Fruit fly (Drosophila melanogaster) whole organism, embryonic: ENCODE data around the gene CG4953.
A peak's percentile ranks its signal among the peaks of the same experiment; 100 is the strongest.

Experiments used
- Aef1 ChIP-seq: fragments of 200-800 bp; sonication (Bioruptor generic); IDR thresholded peaks from 3 replicates; pipeline ENCODE4 v1.3.6; 2022; ENCODE audit warnings: missing biosample characterization, missing genetic modification characterization
- BEAF-32 ChIP-seq: fragments of 200-800 bp; sonication (Bioruptor generic); optimal IDR thresholded peaks from 3 replicates; lab custom pipeline; 2017; ENCODE audit warnings: missing biosample characterization, missing genetic modification characterization, mild to moderate bottlenecking, moderate library complexity, missing genetic modification reagents
- CG11085 ChIP-seq: fragments of 200-800 bp; sonication (Bioruptor generic); IDR thresholded peaks from 2 replicates; pipeline ENCODE4 v1.3.6; 2022; ENCODE audit warnings: missing biosample characterization, missing genetic modification characterization
- CG1233 ChIP-seq: fragments of 200-800 bp; sonication (Bioruptor generic); optimal IDR thresholded peaks from 4 replicates; lab custom pipeline; 2018; ENCODE audit warnings: missing biosample characterization, mild to moderate bottlenecking, missing genetic modification characterization
- CG1529 ChIP-seq: fragments of 200-800 bp; sonication (Bioruptor generic); optimal IDR thresholded peaks from 3 replicates; lab custom pipeline; 2018; ENCODE audit warnings: missing biosample characterization, missing genetic modification characterization
- CG18262 ChIP-seq: fragments of 200-800 bp; optimal IDR thresholded peaks from 3 replicates; lab custom pipeline; 2019; ENCODE audit warnings: missing biosample characterization, mild to moderate bottlenecking, missing genetic modification characterization, moderate library complexity
- CG2712 ChIP-seq: fragments of 200-800 bp; optimal IDR thresholded peaks from 3 replicates; lab custom pipeline; 2019; ENCODE audit warnings: missing biosample characterization, mild to moderate bottlenecking, missing genetic modification characterization, moderate library complexity
- CG32767 ChIP-seq: fragments of 200-800 bp; sonication (Bioruptor generic); IDR thresholded peaks from 2 replicates; pipeline ENCODE4 v1.3.6; 2022; ENCODE audit warnings: missing biosample characterization, missing genetic modification characterization
- CG34224 ChIP-seq: fragments of 200-800 bp; sonication (Bioruptor generic); IDR thresholded peaks from 3 replicates; pipeline ENCODE4 v1.3.6; 2022; ENCODE audit warnings: missing biosample characterization, missing genetic modification characterization; ENCODE audit not compliant: partially characterized antibody
- CG34376 ChIP-seq: fragments of 200-800 bp; sonication (Bioruptor generic); optimal IDR thresholded peaks from 2 replicates; lab custom pipeline; 2018; ENCODE audit warnings: missing biosample characterization, mild to moderate bottlenecking, missing genetic modification characterization
- CG6175 ChIP-seq: fragments of 200-800 bp; sonication (Bioruptor generic); IDR thresholded peaks from 3 replicates; pipeline ENCODE4 v1.3.6; 2022; ENCODE audit warnings: missing biosample characterization, missing genetic modification characterization
- CG6654 ChIP-seq: fragments of 200-800 bp; sonication (Bioruptor generic); optimal IDR thresholded peaks from 2 replicates; lab custom pipeline; 2017; ENCODE audit warnings: missing biosample characterization, mild to moderate bottlenecking, missing genetic modification characterization
- CG6683 ChIP-seq: fragments of 200-800 bp; sonication (Bioruptor generic); optimal IDR thresholded peaks from 2 replicates; lab custom pipeline; 2017; ENCODE audit warnings: missing biosample characterization, mild to moderate bottlenecking, missing genetic modification characterization, missing genetic modification reagents
- CG6813 ChIP-seq: fragments of 200-800 bp; sonication (Bioruptor generic); optimal IDR thresholded peaks from 2 replicates; lab custom pipeline; 2017; ENCODE audit warnings: missing biosample characterization, missing genetic modification characterization, mild to moderate bottlenecking, moderate library complexity, missing genetic modification reagents
- CG7987 ChIP-seq: fragments of 200-800 bp; sonication (Bioruptor generic); optimal IDR thresholded peaks from 2 replicates; lab custom pipeline; 2018; ENCODE audit warnings: missing biosample characterization, mild to moderate bottlenecking, missing genetic modification characterization, moderate library complexity
- CG8388 ChIP-seq: fragments of 200-800 bp; sonication (Bioruptor generic); optimal IDR thresholded peaks from 2 replicates; lab custom pipeline; 2019; ENCODE audit warnings: missing biosample characterization, mild to moderate bottlenecking, missing genetic modification characterization, moderate library complexity
- CG8944 ChIP-seq: fragments of 200-800 bp; sonication (Bioruptor generic); optimal IDR thresholded peaks from 3 replicates; lab custom pipeline; 2016; ENCODE audit warnings: missing biosample characterization, missing genetic modification characterization
- CG9797 ChIP-seq: fragments of 200-800 bp; sonication (Bioruptor generic); optimal IDR thresholded peaks from 3 replicates; lab custom pipeline; 2018; ENCODE audit warnings: missing biosample characterization, mild to moderate bottlenecking, missing genetic modification characterization
- CHES-1-like ChIP-seq: fragments of 200-800 bp; sonication (Bioruptor generic); optimal IDR thresholded peaks from 2 replicates; lab custom pipeline; 2016; ENCODE audit warnings: missing biosample characterization, missing genetic modification characterization
- Dp ChIP-seq: fragments of 200-800 bp; sonication (Bioruptor generic); optimal IDR thresholded peaks from 2 replicates; lab custom pipeline; 2018; ENCODE audit warnings: missing biosample characterization, mild to moderate bottlenecking, missing genetic modification characterization, moderate library complexity
- Eip74EF ChIP-seq, 2 experiments: fragments of 200-800 bp in 1 of 2; fragments of >200 bp in 1 of 2; sonication (Bioruptor generic) in 1 of 2; optimal IDR thresholded peaks; 2 replicates each; lab custom pipeline; 2017 to 2019; ENCODE audit warnings: missing biosample characterization in 2 of 2, missing genetic modification characterization in 2 of 2, mild to moderate bottlenecking in 1 of 2, moderate library complexity in 1 of 2
- GATAe ChIP-seq: fragments of 200-800 bp; sonication (Bioruptor generic); conservative IDR thresholded peaks from 2 replicates; pipeline ENCODE4 v1.3.6; 2022; ENCODE audit warnings: missing biosample characterization, missing genetic modification characterization
- Hsf ChIP-seq: fragments of 200-800 bp; sonication (Bioruptor generic); optimal IDR thresholded peaks from 3 replicates; lab custom pipeline; 2016; ENCODE audit warnings: missing biosample characterization, missing genetic modification characterization
- MESR4 ChIP-seq: fragments of 200-800 bp; sonication (Bioruptor generic); optimal IDR thresholded peaks from 2 replicates; lab custom pipeline; 2018; ENCODE audit warnings: missing biosample characterization, mild to moderate bottlenecking, missing genetic modification characterization, moderate library complexity
- Pdp1 ChIP-seq, 2 experiments: fragments of 200-800 bp; sonication (Bioruptor generic); optimal IDR thresholded peaks; 3 replicates each; lab custom pipeline; 2016; ENCODE audit warnings: missing biosample characterization in 2 of 2, missing genetic modification characterization in 2 of 2, mild to moderate bottlenecking in 1 of 2, moderate library complexity in 1 of 2
- Usf ChIP-seq: fragments of 200-800 bp; sonication (Bioruptor generic); optimal IDR thresholded peaks from 2 replicates; lab custom pipeline; 2017; ENCODE audit warnings: missing genotype, missing biosample characterization, missing genetic modification characterization
- YL-1 ChIP-seq: fragments of 200-800 bp; sonication (Bioruptor generic); optimal IDR thresholded peaks from 3 replicates; lab custom pipeline; 2017; ENCODE audit warnings: missing biosample characterization, mild to moderate bottlenecking, missing genetic modification characterization
- cg ChIP-seq: fragments of 200-800 bp; sonication (Bioruptor generic); optimal IDR thresholded peaks from 3 replicates; lab custom pipeline; 2019; ENCODE audit warnings: missing biosample characterization, mild to moderate bottlenecking, missing genetic modification characterization, moderate library complexity
- eve ChIP-seq, 2 experiments: fragments of >200 bp; optimal IDR thresholded peaks; 2 replicates each; lab custom pipeline; 2017; ENCODE audit warnings: missing biosample characterization in 2 of 2, missing genetic modification characterization in 2 of 2
- gfzf ChIP-seq: fragments of 200-800 bp; sonication (Bioruptor generic); optimal IDR thresholded peaks from 2 replicates; lab custom pipeline; 2016; ENCODE audit warnings: missing biosample characterization, mild to moderate bottlenecking, missing genetic modification characterization, moderate library complexity
- grau ChIP-seq: fragments of 200-800 bp; optimal IDR thresholded peaks from 3 replicates; lab custom pipeline; 2019; ENCODE audit warnings: missing biosample characterization, mild to moderate bottlenecking, missing genetic modification characterization, moderate library complexity
- kah ChIP-seq: fragments of 200-800 bp; sonication (Bioruptor generic); optimal IDR thresholded peaks from 2 replicates; lab custom pipeline; 2018; ENCODE audit warnings: missing biosample characterization, mild to moderate bottlenecking, missing genetic modification characterization
- lab ChIP-seq: fragments of 200-800 bp; sonication (Bioruptor generic); optimal IDR thresholded peaks from 3 replicates; lab custom pipeline; 2017; ENCODE audit warnings: missing biosample characterization, missing genetic modification characterization, mild to moderate bottlenecking, moderate library complexity, missing genetic modification reagents
- lbe ChIP-seq: fragments of 200-800 bp; sonication (Bioruptor generic); optimal IDR thresholded peaks from 2 replicates; lab custom pipeline; 2016; ENCODE audit warnings: missing biosample characterization, mild to moderate bottlenecking, missing genetic modification characterization
- nerfin-1 ChIP-seq: fragments of 200-800 bp; sonication (Bioruptor generic); optimal IDR thresholded peaks from 3 replicates; lab custom pipeline; 2019; ENCODE audit warnings: missing biosample characterization, mild to moderate bottlenecking, missing genetic modification characterization, moderate library complexity
- odd ChIP-seq: fragments of 200-800 bp; sonication (Bioruptor generic); optimal IDR thresholded peaks from 2 replicates; lab custom pipeline; 2017; ENCODE audit warnings: missing biosample characterization, mild to moderate bottlenecking, missing genetic modification characterization
- phol ChIP-seq: fragments of 200-800 bp; sonication (Bioruptor generic); optimal IDR thresholded peaks from 3 replicates; lab custom pipeline; 2018; ENCODE audit warnings: missing biosample characterization, mild to moderate bottlenecking, missing genetic modification characterization, moderate library complexity
- pzg ChIP-seq: fragments of 200-800 bp; sonication (Bioruptor generic); optimal IDR thresholded peaks from 3 replicates; lab custom pipeline; 2018; ENCODE audit warnings: missing biosample characterization, mild to moderate bottlenecking, missing genetic modification characterization, moderate library complexity
- rib ChIP-seq: fragments of 200-800 bp; sonication (Bioruptor generic); IDR thresholded peaks from 2 replicates; pipeline ENCODE4 v1.3.6; 2022; ENCODE audit warnings: missing biosample characterization, missing genetic modification characterization
- scrt ChIP-seq: fragments of 200-800 bp; sonication (Bioruptor generic); optimal IDR thresholded peaks from 2 replicates; lab custom pipeline; 2018; ENCODE audit warnings: missing biosample characterization, mild to moderate bottlenecking, missing genetic modification characterization, moderate library complexity
- sd ChIP-seq: fragments of 200-800 bp; sonication (Bioruptor generic); optimal IDR thresholded peaks from 3 replicates; lab custom pipeline; 2018; ENCODE audit warnings: missing biosample characterization, mild to moderate bottlenecking, missing genetic modification characterization, moderate library complexity
- sens ChIP-seq: fragments of 200-800 bp; sonication (Bioruptor generic); peaks from one replicate; lab custom pipeline; 2016; ENCODE audit warnings: missing biosample characterization, missing genetic modification characterization
- stwl ChIP-seq: fragments of 200-800 bp; sonication (Bioruptor generic); optimal IDR thresholded peaks from 3 replicates; lab custom pipeline; 2018; ENCODE audit warnings: missing biosample characterization, mild to moderate bottlenecking, missing genetic modification characterization, moderate library complexity
- tna ChIP-seq: fragments of 200-800 bp; sonication (Bioruptor generic); IDR thresholded peaks from 2 replicates; pipeline ENCODE4 v1.3.6; 2022; ENCODE audit warnings: missing biosample characterization, missing genetic modification characterization; ENCODE audit not compliant: partially characterized antibody
- tup ChIP-seq: fragments of 200-800 bp; sonication (Bioruptor generic); optimal IDR thresholded peaks from 2 replicates; lab custom pipeline; 2016; ENCODE audit warnings: missing biosample characterization, mild to moderate bottlenecking, missing genetic modification characterization, moderate library complexity
- usp ChIP-seq: fragments of >200 bp; optimal IDR thresholded peaks from 2 replicates; lab custom pipeline; 2017; ENCODE audit warnings: missing biosample characterization, missing genetic modification characterization
- wek ChIP-seq: fragments of 200-800 bp; sonication (Bioruptor generic); optimal IDR thresholded peaks from 3 replicates; lab custom pipeline; 2018; ENCODE audit warnings: missing biosample characterization, mild to moderate bottlenecking, missing genetic modification characterization, moderate library complexity

Gene CG4953

dm6 chr2L:10222550-10223231 is 43.8 kb upstream of the CG4953 start, which contains the start of gene Bcs1 (continued):
- TF ChIP-seq BEAF-32 (GFP tag; lab: Kevin White, UChicago) (no peak), pzg (peak; percentile 25), kah (GFP tag; lab: Kevin White, UChicago) (peak; percentile 91), gfzf (GFP tag; lab: Kevin White, UChicago) (peak; percentile 57), CG6813 (GFP tag; lab: Kevin White, UChicago) (no peak), tup (GFP tag; lab: Kevin White, UChicago) (no peak), CG34224 (GFP tag; lab: Robert Waterston, UW) (no peak), CG7987 (GFP tag; lab: Kevin White, UChicago) (no peak), Pdp1 (GFP tag; optimal IDR thresholded peaks at IDR 0.05; lab: Kevin White, UChicago) (peak in 1 of 2 experiments; percentile 95), Usf (no peak), Eip74EF (GFP tag; optimal IDR thresholded peaks at IDR 0.05; lab: Kevin White, UChicago) (no peak), cg (no peak), CG9797 (GFP tag; lab: Kevin White, UChicago) (peak; percentile 45), phol (tag; lab: Kevin White, UChicago) (no peak), CHES-1-like (GFP tag; lab: Kevin White, UChicago) (no peak), grau (tag; lab: Kevin White, UChicago) (no peak), CG11085 (GFP tag; lab: Robert Waterston, UW) (no peak), CG2712 (tag; lab: Kevin White, UChicago) (peak; percentile 19), Dp (GFP tag; lab: Kevin White, UChicago) (peak; percentile 26), GATAe (no peak), MESR4 (GFP tag; lab: Kevin White, UChicago) (peak; percentile 13), odd (GFP tag; lab: Kevin White, UChicago) (no peak), lab (no peak), scrt (GFP tag; lab: Kevin White, UChicago) (peak; percentile 15), wek (GFP tag; lab: Kevin White, UChicago) (no peak), CG8388 (GFP tag; lab: Kevin White, UChicago) (no peak), CG6175 (GFP tag; lab: Robert Waterston, UW) (no peak), CG8944 (GFP tag; lab: Kevin White, UChicago) (no peak), CG1529 (GFP tag; lab: Kevin White, UChicago) (no peak), YL-1 (peak; percentile 26), usp (no peak), sd (peak; percentile 27), stwl (tag; lab: Kevin White, UChicago) (peak; percentile 24), tna (no peak)

DNA sequence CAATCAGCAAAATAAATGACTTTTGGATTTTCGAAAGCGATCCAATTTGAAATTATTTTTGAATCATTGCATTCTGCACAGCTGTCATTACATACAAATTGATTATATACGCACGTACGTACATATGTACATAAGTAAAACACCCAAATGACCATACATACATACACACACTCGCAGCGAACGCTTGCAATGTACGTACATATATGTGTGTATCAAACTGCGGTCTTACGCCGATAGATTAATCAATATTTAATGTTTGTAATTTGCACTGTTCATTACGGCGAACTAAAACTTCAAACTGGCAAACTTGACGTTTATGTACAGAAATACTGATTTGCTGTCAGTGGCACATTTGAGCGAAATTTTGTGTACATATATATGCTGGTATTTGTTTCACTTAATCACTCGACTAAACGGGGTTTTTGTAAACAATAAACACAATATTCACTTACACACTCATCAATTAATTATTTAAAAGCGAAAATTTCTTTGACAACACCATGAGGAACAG is 40.2 kb upstream of the CG4953 start:
- TF ChIP-seq nerfin-1 (tag; lab: Kevin White, UChicago) (peak; percentile 42), eve (GFP tag; optimal IDR thresholded peaks at IDR 0.05; lab: Kevin White, UChicago) (peak in 1 of 2 experiments; percentile 81), CG34376 (GFP tag; lab: Kevin White, UChicago) (peak; percentile 10), cg (peak; percentile 72), Aef1 (no peak), CG9797 (GFP tag; lab: Kevin White, UChicago) (no peak), sens (GFP tag; lab: Kevin White, UChicago) (peak; percentile 14), CG1233 (GFP tag; lab: Kevin White, UChicago) (no peak), CG18262 (tag; lab: Kevin White, UChicago) (no peak), MESR4 (GFP tag; lab: Kevin White, UChicago) (peak; percentile 67), CG6683 (no peak), Hsf (GFP tag; lab: Kevin White, UChicago) (no peak), CHES-1-like (GFP tag; lab: Kevin White, UChicago) (no peak), CG6654 (GFP tag; lab: Kevin White, UChicago) (no peak), lbe (GFP tag; lab: Kevin White, UChicago) (peak; percentile 16), CG32767 (0 out of 2 replicates have a peak, but pooled peaks have one; percentile 25), rib (no peak)
